Fruit fly (Drosophila melanogaster) whole organism, pupa: ENCODE results near the gene CG5412.

Source experiments
- CG10348 ChIP-seq: fragments of 200-800 bp; sonication (Bioruptor generic); IDR thresholded peaks from 2 replicates; pipeline ENCODE4 v1.3.6; 2022; ENCODE audit warnings: missing biosample characterization, missing genetic modification characterization
- CG12605 ChIP-seq: fragments of 200-800 bp; sonication (Bioruptor generic); IDR thresholded peaks from 2 replicates; pipeline ENCODE4 v1.3.6; 2022; ENCODE audit warnings: missing biosample characterization, missing genetic modification characterization
- CG13204 ChIP-seq: fragments of 200-800 bp; sonication (Bioruptor generic); optimal IDR thresholded peaks from 2 replicates; lab custom pipeline; 2018; ENCODE audit warnings: missing biosample characterization, mild to moderate bottlenecking, missing genetic modification characterization, moderate library complexity
- CG14655 ChIP-seq: fragments of 200-800 bp; sonication (Bioruptor generic); optimal IDR thresholded peaks from 3 replicates; lab custom pipeline; 2017; ENCODE audit warnings: mild to moderate bottlenecking, missing biosample characterization, missing genetic modification reagents, missing genetic modification characterization
- CG15710 ChIP-seq: fragments of 200-800 bp; sonication (Bioruptor generic); optimal IDR thresholded peaks from 2 replicates; lab custom pipeline; 2018; ENCODE audit warnings: missing biosample characterization, mild to moderate bottlenecking, missing genetic modification characterization, moderate library complexity
- CG17806 ChIP-seq: fragments of 200-800 bp; sonication (Bioruptor generic); optimal IDR thresholded peaks from 2 replicates; lab custom pipeline; 2018; ENCODE audit warnings: missing biosample characterization, mild to moderate bottlenecking, missing genetic modification characterization, moderate library complexity
- CG32121 ChIP-seq: fragments of 200-800 bp; sonication (Bioruptor generic); IDR thresholded peaks from 2 replicates; pipeline ENCODE4 v1.3.6; 2022; ENCODE audit warnings: missing biosample characterization, missing genetic modification characterization
- CG34367 ChIP-seq: fragments of 200-800 bp; sonication (Bioruptor generic); optimal IDR thresholded peaks from 2 replicates; lab custom pipeline; 2018; ENCODE audit warnings: missing biosample characterization, mild to moderate bottlenecking, missing genetic modification characterization
- CG4496 ChIP-seq: fragments of 200-800 bp; sonication (Bioruptor generic); IDR thresholded peaks from 3 replicates; pipeline ENCODE4 v1.3.6; 2022; ENCODE audit warnings: missing biosample characterization, missing genetic modification characterization
- CG8159 ChIP-seq: fragments of 200-800 bp; sonication (Bioruptor generic); optimal IDR thresholded peaks from 3 replicates; lab custom pipeline; 2018; ENCODE audit warnings: missing biosample characterization, mild to moderate bottlenecking, missing genetic modification characterization, moderate library complexity
- CG8301 ChIP-seq: fragments of 200-800 bp; sonication (Bioruptor generic); optimal IDR thresholded peaks from 2 replicates; lab custom pipeline; 2018; ENCODE audit warnings: missing biosample characterization, mild to moderate bottlenecking, missing genetic modification characterization
- CG9948 ChIP-seq: fragments of 200-800 bp; sonication (Bioruptor generic); optimal IDR thresholded peaks from 2 replicates; lab custom pipeline; 2018; ENCODE audit warnings: missing biosample characterization, mild to moderate bottlenecking, missing genetic modification characterization, moderate library complexity
- D1 ChIP-seq: fragments of 200-800 bp; sonication (Bioruptor generic); optimal IDR thresholded peaks from 2 replicates; lab custom pipeline; 2018; ENCODE audit warnings: missing biosample characterization, mild to moderate bottlenecking, missing genetic modification characterization, moderate library complexity
- EcR ChIP-seq: fragments of 200-800 bp; sonication (Bioruptor generic); optimal IDR thresholded peaks from 3 replicates; lab custom pipeline; 2019; ENCODE audit warnings: missing biosample characterization, missing genetic modification characterization, mild to moderate bottlenecking, moderate library complexity, missing genetic modification reagents
- Ets98B ChIP-seq: fragments of 200-800 bp; sonication (Bioruptor generic); IDR thresholded peaks from 2 replicates; pipeline ENCODE4 v1.3.6; 2022; ENCODE audit warnings: missing biosample characterization, missing genetic modification characterization
- Pif1A ChIP-seq: fragments of 200-800 bp; sonication (Bioruptor generic); optimal IDR thresholded peaks from 3 replicates; lab custom pipeline; 2016; ENCODE audit warnings: missing biosample characterization, missing genetic modification characterization
- Pif1B ChIP-seq: fragments of 200-800 bp; sonication (Bioruptor generic); optimal IDR thresholded peaks from 3 replicates; lab custom pipeline; 2016; ENCODE audit warnings: missing biosample characterization, missing genetic modification characterization
- Snoo ChIP-seq: fragments of 200-800 bp; sonication (Bioruptor generic); optimal IDR thresholded peaks from 3 replicates; lab custom pipeline; 2017; ENCODE audit warnings: missing biosample characterization, mild to moderate bottlenecking, missing genetic modification characterization, inconsistent platforms
- fd96Ca ChIP-seq: fragments of 200-800 bp; sonication (Bioruptor generic); IDR thresholded peaks from 3 replicates; pipeline ENCODE4 v1.3.6; 2022; ENCODE audit warnings: missing biosample characterization, missing genetic modification characterization
- gl ChIP-seq: fragments of 200-800 bp; sonication (Bioruptor generic); optimal IDR thresholded peaks from 2 replicates; lab custom pipeline; 2018; ENCODE audit warnings: missing biosample characterization, mild to moderate bottlenecking, missing genetic modification characterization
- rn ChIP-seq: fragments of 200-800 bp; sonication (Bioruptor generic); IDR thresholded peaks from 2 replicates; pipeline ENCODE4 v1.3.6; 2022; ENCODE audit warnings: missing biosample characterization, missing genetic modification characterization

CG5412 gene

DNA sequence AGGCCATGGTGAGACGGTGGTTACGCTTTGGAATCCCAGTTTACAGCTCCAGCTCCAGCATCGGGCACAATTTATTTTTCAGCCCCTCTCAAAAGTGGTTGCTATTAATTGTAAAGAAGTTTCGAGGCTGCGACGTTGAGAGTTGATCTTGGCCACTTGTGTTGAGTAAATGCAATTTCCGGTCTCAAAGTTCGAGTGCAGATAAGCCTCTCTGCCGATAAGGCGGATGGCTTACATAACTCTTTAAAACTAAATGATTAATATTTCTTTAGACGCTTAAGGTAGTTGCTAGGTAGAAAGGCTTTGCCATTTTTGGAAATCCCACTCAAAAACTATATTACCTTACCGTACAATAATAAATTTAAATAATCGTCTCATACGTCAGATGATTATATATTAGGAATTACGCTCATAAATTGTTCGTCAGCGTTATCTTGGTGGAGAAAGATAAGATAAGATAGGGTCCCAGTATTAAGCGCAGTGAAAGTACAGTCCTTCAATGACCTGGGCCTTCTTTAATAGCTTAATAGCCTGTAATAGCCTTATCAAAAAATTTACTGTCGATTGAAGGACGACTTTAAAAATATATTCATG, 28.8 kb downstream of the CG5412 start:
- TF ChIP-seq CG14655 = no peak

DNA sequence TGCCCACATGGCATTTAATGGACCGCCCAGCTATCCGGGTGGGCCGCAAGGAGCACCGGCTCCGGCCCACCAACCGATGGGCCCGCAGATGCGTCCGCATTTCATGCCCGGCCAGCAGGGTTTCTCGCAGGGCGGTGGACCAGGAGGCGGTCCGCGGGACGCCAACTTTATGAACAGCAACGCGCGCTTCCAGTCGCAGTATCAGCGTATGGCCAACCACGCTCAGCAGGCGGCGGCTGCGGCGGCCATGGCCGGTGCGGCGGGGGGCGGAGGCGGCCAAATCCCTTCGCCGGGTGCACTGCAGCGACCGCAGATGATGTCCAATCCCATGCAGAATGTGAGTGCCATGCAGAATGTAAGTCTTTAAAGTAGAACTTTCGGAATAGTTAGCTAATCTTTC, 31.3 kb downstream of the CG5412 start:
- no peak for TF ChIP-seq gl (tag; lab: Kevin White, UChicago)
- TF ChIP-seq fd96Ca (GFP tag; lab: Robert Waterston, UW) = 0 out of 3 replicates have a peak, but pooled peaks have one; percentile 5

DNA sequence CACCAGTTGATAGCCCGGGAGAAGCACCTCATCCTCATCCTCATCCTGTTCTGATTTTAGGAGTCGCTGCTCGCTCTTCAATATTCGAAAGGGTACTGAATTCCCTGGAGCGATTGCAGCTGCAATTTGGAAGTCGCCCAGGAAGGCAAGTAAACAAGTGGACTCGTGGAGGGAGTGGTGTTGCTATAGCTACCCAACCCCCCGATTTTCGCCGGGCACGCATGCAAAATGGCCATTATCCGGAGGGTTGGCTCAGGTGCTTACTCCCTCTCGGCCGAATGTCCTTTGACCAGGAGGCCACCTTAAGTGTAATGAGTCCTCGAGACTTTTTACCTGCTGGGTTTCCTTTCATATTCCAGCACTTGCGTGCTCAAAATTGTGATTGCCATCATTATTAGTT, 39.9 kb downstream of the CG5412 start, which contains the start of gene CG15923:
Gene CG15923 (minus strand): TSS at position 101 of the 400 bp plus-strand sequence.
- TF ChIP-seq CG8159 (tag; lab: Kevin White, UChicago) = no peak
- no peak for TF ChIP-seq CG9948 (tag; lab: Kevin White, UChicago)
- no peak for TF ChIP-seq Pif1B (GFP tag; lab: Kevin White, UChicago)
- no peak for TF ChIP-seq Pif1A (GFP tag; lab: Kevin White, UChicago)
- TF ChIP-seq CG10348 = no peak
- no peak for TF ChIP-seq CG34367 (tag; lab: Kevin White, UChicago)
- no peak for TF ChIP-seq EcR (GFP tag; lab: Kevin White, UChicago)
- no peak for TF ChIP-seq D1 (tag; lab: Kevin White, UChicago)

DNA sequence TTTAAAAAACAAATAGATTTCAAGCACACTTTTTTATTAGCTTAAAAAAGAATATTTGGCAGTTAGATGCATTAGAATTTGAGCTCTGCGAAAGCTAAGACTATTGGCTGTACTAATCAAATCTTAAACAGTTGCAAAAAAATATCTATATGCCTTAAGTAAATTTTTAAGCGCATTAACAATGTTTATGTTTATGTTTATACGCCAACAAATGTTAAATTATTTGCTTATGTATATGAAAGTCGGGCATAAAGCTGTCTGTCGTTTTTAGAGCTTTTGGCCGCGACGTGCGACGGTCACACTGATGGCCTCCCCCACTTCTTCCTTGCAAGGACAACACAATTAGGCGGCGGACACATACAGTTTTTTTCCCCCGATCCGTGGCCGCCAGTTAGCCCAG, 40.7 kb downstream of the CG5412 start, which contains the start of gene CG5466:
Gene CG5466 (plus strand): TSS at position 301 of the 400 bp plus-strand sequence.
- TF ChIP-seq CG4496 = 0 out of 3 replicates have a peak, but pooled peaks have one; percentile 7
- TF ChIP-seq fd96Ca (GFP tag; lab: Robert Waterston, UW) = no peak

- no peak for TF ChIP-seq CG9948 (tag; lab: Kevin White, UChicago)
- TF ChIP-seq D1 (tag; lab: Kevin White, UChicago) = no peak
- no peak for TF ChIP-seq CG32121
- TF ChIP-seq rn (GFP tag; lab: Robert Waterston, UW) = no peak
- no peak for TF ChIP-seq Ets98B (GFP tag; lab: Robert Waterston, UW)
- TF ChIP-seq CG14655 = no peak
- TF ChIP-seq CG17806 (tag; lab: Kevin White, UChicago) = no peak
- TF ChIP-seq CG12605 (GFP tag; lab: Robert Waterston, UW) = no peak
- TF ChIP-seq CG8301 (tag; lab: Kevin White, UChicago) = no peak
- no peak for TF ChIP-seq CG8159 (tag; lab: Kevin White, UChicago)
- TF ChIP-seq Pif1A (GFP tag; lab: Kevin White, UChicago) = no peak
- no peak for TF ChIP-seq gl (tag; lab: Kevin White, UChicago)
- TF ChIP-seq CG13204 = no peak
- no peak for TF ChIP-seq CG15710 (tag; lab: Kevin White, UChicago)
- TF ChIP-seq CG34367 (tag; lab: Kevin White, UChicago) = no peak
These were observed 42.1 kb downstream of the CG5412 start for dm6 chr3R:20618947-20619346.

- no peak for TF ChIP-seq CG13204
- TF ChIP-seq fd96Ca (GFP tag; lab: Robert Waterston, UW) = no peak
- no peak for TF ChIP-seq D1 (tag; lab: Kevin White, UChicago)
- no peak for TF ChIP-seq EcR (GFP tag; lab: Kevin White, UChicago)
- TF ChIP-seq CG17806 (tag; lab: Kevin White, UChicago) = no peak
- no peak for TF ChIP-seq CG14655
- TF ChIP-seq rn (GFP tag; lab: Robert Waterston, UW) = no peak
- TF ChIP-seq CG34367 (tag; lab: Kevin White, UChicago) = no peak
- no peak for TF ChIP-seq gl (tag; lab: Kevin White, UChicago)
- no peak for TF ChIP-seq CG10348
- TF ChIP-seq CG9948 (tag; lab: Kevin White, UChicago) = no peak
- TF ChIP-seq Ets98B (GFP tag; lab: Robert Waterston, UW) = no peak
- no peak for TF ChIP-seq Pif1A (GFP tag; lab: Kevin White, UChicago)
- TF ChIP-seq CG15710 (tag; lab: Kevin White, UChicago) = no peak
- no peak for TF ChIP-seq Pif1B (GFP tag; lab: Kevin White, UChicago)
- TF ChIP-seq Snoo (tag; lab: Kevin White, UChicago) = no peak
- no peak for TF ChIP-seq CG8301 (tag; lab: Kevin White, UChicago)
- no peak for TF ChIP-seq CG32121
- TF ChIP-seq CG12605 (GFP tag; lab: Robert Waterston, UW) = no peak
These were observed 45.0 kb downstream of the CG5412 start, which contains the start of gene H for dm6 chr3R:20621805-20622286. Gene H, plus strand, starts transcription at chr3R:20621938.
